Fruit fly (Drosophila melanogaster): ENCODE measurements around the gene CG42613.

CG42613 gene

DNA sequence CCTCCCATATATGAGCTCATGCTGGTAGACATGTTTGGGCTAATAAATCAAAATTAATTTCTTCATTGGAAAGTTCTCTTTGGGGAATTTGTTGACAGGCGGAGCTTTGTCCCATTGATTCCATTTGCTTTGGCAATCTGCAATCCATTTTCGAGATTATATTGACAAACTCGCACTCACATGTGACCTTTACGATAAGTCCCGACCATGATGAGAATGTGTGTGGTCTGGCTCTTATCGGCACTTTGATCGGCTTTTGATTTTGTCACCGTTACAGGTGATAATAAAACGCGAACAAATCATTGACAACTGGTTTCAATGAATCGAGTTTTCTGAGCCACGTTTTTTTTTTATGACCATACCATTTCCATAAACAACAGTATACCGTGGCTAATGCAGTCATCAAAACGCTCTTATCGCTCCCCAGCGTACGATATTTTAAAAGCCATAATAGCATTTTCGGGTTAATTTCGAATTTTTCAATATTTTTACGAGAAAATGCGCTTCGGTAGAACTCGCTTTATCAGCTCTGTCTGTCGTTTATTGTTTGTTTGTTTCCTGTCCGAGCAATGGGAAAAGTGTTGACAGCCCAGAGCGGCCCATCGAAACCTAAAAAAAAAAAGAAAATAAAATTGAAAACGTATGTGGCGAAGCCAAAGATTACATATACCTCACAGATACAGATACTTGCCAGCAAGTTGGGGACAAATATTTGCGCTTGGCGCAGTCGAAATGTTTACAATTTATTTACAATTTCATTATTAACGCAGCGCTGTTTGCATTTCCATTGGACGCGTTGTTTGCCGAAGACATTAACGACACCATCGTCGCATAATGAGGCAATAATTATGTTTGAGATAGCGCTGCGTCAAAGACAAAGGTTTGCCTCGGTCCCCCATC lies 68.6 kb downstream of the CG42613 start (continued):
- TF ChIP-seq fd96Cb (tag; optimal IDR thresholded peaks at IDR 0.05) (no peak), sna (GFP tag; IDR thresholded peaks at IDR 0.05; ENCODE audit: partially characterized antibody) (no peak), dmrt11E (tag; optimal IDR thresholded peaks at IDR 0.05) (peak; percentile 90), Fer2 (tag; optimal IDR thresholded peaks at IDR 0.05) (no peak), CG2120 (GFP tag; optimal IDR thresholded peaks at IDR 0.05) (no peak), CG4707 (GFP tag; optimal IDR thresholded peaks at IDR 0.05) (peak; percentile 94), CG31365 (tag; optimal IDR thresholded peaks at IDR 0.05) (peak; percentile 58), tup (GFP tag; optimal IDR thresholded peaks at IDR 0.05) (peak; percentile 74), CG17912 (GFP tag; optimal IDR thresholded peaks at IDR 0.05) (peak; percentile 82), CG11560 (tag; IDR thresholded peaks at IDR 0.05) (no peak), Hmx (GFP tag; optimal IDR thresholded peaks at IDR 0.05) (no peak), PHDP (tag; optimal IDR thresholded peaks at IDR 0.05) (peak; percentile 91), Dp (GFP tag; optimal IDR thresholded peaks at IDR 0.05) (no peak), bigmax (GFP tag; optimal IDR thresholded peaks at IDR 0.05) (no peak), ken (GFP tag; IDR thresholded peaks at IDR 0.05) (peak; percentile 54; the same call in 2 of the 3 replicates), CG9609 (GFP tag; optimal IDR thresholded peaks at IDR 0.05) (no peak), Bdp1 (GFP tag; optimal IDR thresholded peaks at IDR 0.05) (peak; percentile 73), CG18764 (GFP tag; optimal IDR thresholded peaks at IDR 0.05) (peak; percentile 25), kni (GFP tag; optimal IDR thresholded peaks at IDR 0.05) (peak; percentile 87), CG7928 (GFP tag; optimal IDR thresholded peaks at IDR 0.05) (no peak), CG12769 (tag; optimal IDR thresholded peaks at IDR 0.05) (no peak), eyg (GFP tag; optimal IDR thresholded peaks at IDR 0.05) (no peak), her (GFP tag; optimal IDR thresholded peaks at IDR 0.05) (peak; percentile 10), CG6654 (GFP tag; optimal IDR thresholded peaks at IDR 0.05) (no peak), pzg (GFP tag; optimal IDR thresholded peaks at IDR 0.05) (no peak), CG5245 (GFP tag; optimal IDR thresholded peaks at IDR 0.05) (no peak), CG18262 (tag; optimal IDR thresholded peaks at IDR 0.05) (peak; percentile 53), fru (optimal IDR thresholded peaks at IDR 0.05) (no peak), CG17568 (GFP tag; optimal IDR thresholded peaks at IDR 0.05) (peak; percentile 95), Spps (tag; optimal IDR thresholded peaks at IDR 0.05) (peak; percentile 57), h (optimal IDR thresholded peaks at IDR 0.05) (no peak), dpn (GFP tag; optimal IDR thresholded peaks at IDR 0.05) (peak in 1 of 2 experiments; percentile 21), zfh2 (GFP tag; optimal IDR thresholded peaks at IDR 0.05) (no peak), HLH4C (GFP tag; IDR thresholded peaks at IDR 0.05; ENCODE audit: partially characterized antibody) (no peak), CG7745 (tag; optimal IDR thresholded peaks at IDR 0.05) (peak; percentile 93), mld (GFP tag; IDR thresholded peaks at IDR 0.05; ENCODE audit: partially characterized antibody) (no peak), Eip74EF (GFP tag; optimal IDR thresholded peaks at IDR 0.05) (peak in 1 of 2 experiments; percentile 69), hth (optimal IDR thresholded peaks at IDR 0.05) (no peak), usp (GFP tag; optimal IDR thresholded peaks at IDR 0.05) (no peak), CG17186 (GFP tag; optimal IDR thresholded peaks at IDR 0.05) (peak; percentile 56), dysf (GFP tag; IDR thresholded peaks at IDR 0.05) (no peak), CG32767 (GFP tag; IDR thresholded peaks at IDR 0.05) (peak; percentile 75), CG8944 (GFP tag; optimal IDR thresholded peaks at IDR 0.05) (no peak), Hr51 (GFP tag; optimal IDR thresholded peaks at IDR 0.05) (peak; percentile 51 to 60), CG10565 (GFP tag; optimal IDR thresholded peaks at IDR 0.05) (no peak), Xbp1 (GFP tag; optimal IDR thresholded peaks at IDR 0.05) (peak; percentile 13), CG5180 (GFP tag; optimal IDR thresholded peaks at IDR 0.05) (peak; percentile 68), Antp (GFP tag; optimal IDR thresholded peaks at IDR 0.05) (no peak), CoRest (tag; optimal IDR thresholded peaks at IDR 0.05) (peak; percentile 68)
